Fruit fly (Drosophila melanogaster) whole organism, adult: ENCODE measurements around the gene CG8563.

Experiments used
- CG11617 ChIP-seq: fragments of 200-800 bp; sonication (Bioruptor generic); optimal IDR thresholded peaks from 2 replicates; lab custom pipeline; 2017; ENCODE audit warnings: mild to moderate bottlenecking, missing biosample characterization, missing genetic modification reagents, missing genetic modification characterization
- CG12768 ChIP-seq: fragments of 200-800 bp; sonication (Bioruptor generic); optimal IDR thresholded peaks from 2 replicates; lab custom pipeline; 2017; ENCODE audit warnings: missing biosample characterization, missing genetic modification characterization, mild to moderate bottlenecking, moderate library complexity, missing genetic modification reagents
- CG14711 ChIP-seq: fragments of 200-800 bp; sonication (Bioruptor generic); optimal IDR thresholded peaks from 2 replicates; lab custom pipeline; 2018; ENCODE audit warnings: missing biosample characterization, mild to moderate bottlenecking, missing genetic modification characterization, moderate library complexity
- CG33017 ChIP-seq: fragments of 200-800 bp; sonication (Bioruptor generic); optimal IDR thresholded peaks from 2 replicates; lab custom pipeline; 2018; ENCODE audit warnings: missing biosample characterization, mild to moderate bottlenecking, missing genetic modification characterization, moderate library complexity
- CG5204 ChIP-seq: fragments of 200-800 bp; sonication (Bioruptor generic); optimal IDR thresholded peaks from 2 replicates; lab custom pipeline; 2016; ENCODE audit warnings: missing biosample characterization, missing genetic modification characterization
- CG7101 ChIP-seq: fragments of 200-800 bp; sonication (Bioruptor generic); optimal IDR thresholded peaks from 2 replicates; lab custom pipeline; 2018; ENCODE audit warnings: missing biosample characterization, mild to moderate bottlenecking, missing genetic modification characterization, moderate library complexity
- Hr96 ChIP-seq: fragments of 200-800 bp; sonication (Bioruptor generic); optimal IDR thresholded peaks from 2 replicates; lab custom pipeline; 2016; ENCODE audit warnings: missing biosample characterization, missing genetic modification characterization
- bab1 ChIP-seq: fragments of 200-800 bp; sonication (Bioruptor generic); optimal IDR thresholded peaks from 3 replicates; lab custom pipeline; 2019; ENCODE audit warnings: missing biosample characterization, mild to moderate bottlenecking, missing genetic modification characterization, moderate library complexity
- cic ChIP-seq: fragments of 200-800 bp; sonication (Bioruptor generic); optimal IDR thresholded peaks from 2 replicates; lab custom pipeline; 2017; ENCODE audit warnings: missing biosample characterization, mild to moderate bottlenecking, missing genetic modification characterization, moderate library complexity
- kay ChIP-seq: fragments of 200-800 bp; sonication (Bioruptor generic); peaks from one replicate; lab custom pipeline; 2016; ENCODE audit warnings: missing biosample characterization, missing genetic modification characterization, borderline replicate concordance
- tj ChIP-seq: fragments of 200-800 bp; sonication (Bioruptor generic); optimal IDR thresholded peaks from 3 replicates; lab custom pipeline; 2017; ENCODE audit warnings: missing biosample characterization, mild to moderate bottlenecking, missing genetic modification characterization, moderate library complexity
- toe ChIP-seq: fragments of 200-800 bp; sonication (Bioruptor generic); optimal IDR thresholded peaks from 2 replicates; lab custom pipeline; 2016; ENCODE audit warnings: missing biosample characterization, missing genetic modification characterization

DNA sequence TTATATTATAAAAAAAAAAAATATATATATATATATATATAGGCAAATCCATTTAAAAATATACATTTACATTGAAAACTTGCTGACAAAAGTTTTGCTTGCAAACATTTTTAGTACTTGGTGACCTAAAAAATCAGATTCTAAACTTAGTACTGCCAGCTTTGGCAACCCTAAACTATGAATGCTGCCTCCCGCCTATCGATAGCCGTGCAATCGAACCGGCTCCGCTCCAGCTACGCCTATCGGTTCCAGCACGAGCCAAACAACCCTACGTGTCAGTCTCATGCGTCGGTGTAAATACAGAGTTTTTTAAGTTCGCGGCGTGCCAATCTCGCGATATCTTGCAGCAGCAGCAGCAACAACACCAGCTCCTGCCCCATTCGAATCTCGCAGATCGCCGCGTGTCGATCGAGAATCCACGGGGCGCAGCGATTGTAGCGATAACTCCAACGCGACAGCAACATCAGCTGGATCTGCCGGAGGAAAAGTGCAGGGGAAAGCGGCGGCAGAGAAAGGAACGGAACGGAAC, 30.2 kb upstream of the CG8563 start, which contains the start of gene Sec63:
- no peak for TF ChIP-seq tj (GFP tag; lab: Kevin White, UChicago)
- TF ChIP-seq CG14711: peak; percentile 98
- TF ChIP-seq toe (GFP tag; lab: Kevin White, UChicago): no peak
- TF ChIP-seq CG12768 (GFP tag; lab: Kevin White, UChicago): no peak
- TF ChIP-seq CG33017: no peak
- no peak for TF ChIP-seq kay
- TF ChIP-seq CG5204 (GFP tag; lab: Kevin White, UChicago): no peak
- TF ChIP-seq cic (GFP tag; lab: Kevin White, UChicago): no peak
- TF ChIP-seq CG11617 (GFP tag; lab: Kevin White, UChicago): peak; percentile 5
- TF ChIP-seq Hr96 (GFP tag; lab: Kevin White, UChicago): peak; percentile 46
- TF ChIP-seq CG7101 (tag; lab: Kevin White, UChicago): no peak
- TF ChIP-seq bab1 (GFP tag; lab: Kevin White, UChicago): no peak
